Worm (Caenorhabditis elegans): Measurements from ENCODE around the gene gpn-1.

Gene gpn-1

ce11 chrX:15650428-15650827 is 31.1 kb upstream of the gpn-1 start:
- TF ChIP-seq hlh-17 (GFP tag; optimal IDR thresholded peaks at IDR 0.05; ENCODE audit: borderline replicate concordance), result peak; percentile 10
- no peak for TF ChIP-seq lsy-2 (tag; optimal IDR thresholded peaks at IDR 0.05)
- no peak for TF ChIP-seq mdl-1 (tag; optimal IDR thresholded peaks at IDR 0.05)
- TF ChIP-seq snpc-4 (tag; optimal IDR thresholded peaks at IDR 0.05), result peak; percentile 41
- TF ChIP-seq dpl-1 (GFP tag; optimal IDR thresholded peaks at IDR 0.05), result no peak
- TF ChIP-seq egl-13 (tag; optimal IDR thresholded peaks at IDR 0.05), result no peak
- TF ChIP-seq ceh-63 (GFP tag; optimal IDR thresholded peaks at IDR 0.05), result no peak
- no peak for TF ChIP-seq C16A3.4 (tag; optimal IDR thresholded peaks at IDR 0.05)
- TF ChIP-seq lin-35 (GFP tag; optimal IDR thresholded peaks at IDR 0.05), result no peak

- TF ChIP-seq ceh-8 (GFP tag; optimal IDR thresholded peaks at IDR 0.05) (peak; percentile 60), tlp-1 (tag; optimal IDR thresholded peaks at IDR 0.05) (no peak), ceh-88 (GFP tag; IDR thresholded peaks at IDR 0.05) (no peak), hlh-4 (tag; optimal IDR thresholded peaks at IDR 0.05) (no peak), ceh-63 (GFP tag; optimal IDR thresholded peaks at IDR 0.05) (peak; percentile 53), lin-14 (GFP tag; optimal IDR thresholded peaks at IDR 0.05) (peak; percentile 21)
These were observed 30.5 kb upstream of the gpn-1 start, which contains the start of gene F59D12.3 for ce11 chrX:15650919-15651420. Gene F59D12.3, minus strand, starts transcription at chrX:15650969.

- TF ChIP-seq snu-23 (GFP tag; optimal IDR thresholded peaks at IDR 0.05) (peak; percentile 2), ceh-8 (GFP tag; optimal IDR thresholded peaks at IDR 0.05) (peak; percentile 71), fkh-8 (tag; optimal IDR thresholded peaks at IDR 0.05) (peak; percentile 47), ceh-82 (tag; optimal IDR thresholded peaks at IDR 0.05) (peak in 1 of 3 experiments; percentile 12), tlp-1 (tag; optimal IDR thresholded peaks at IDR 0.05) (no peak), nhr-85 (tag) (peak; percentile 43), egl-13 (tag; optimal IDR thresholded peaks at IDR 0.05) (peak; percentile 4), C04F5.9 (tag; optimal IDR thresholded peaks at IDR 0.05) (no peak), lin-14 (GFP tag; optimal IDR thresholded peaks at IDR 0.05) (peak; percentile 76), mab-9 (GFP tag; IDR thresholded peaks at IDR 0.05) (peak; percentile 43; the same call in 1 of the 2 replicates), nhr-237 (tag; optimal IDR thresholded peaks at IDR 0.05) (no peak), lsy-2 (tag; optimal IDR thresholded peaks at IDR 0.05) (peak in 1 of 2 experiments; percentile 3), nhr-71 (tag; optimal IDR thresholded peaks at IDR 0.05) (peak; percentile 7), dsc-1 (tag; optimal IDR thresholded peaks at IDR 0.05) (peak; percentile 5)
These were observed 28.3 kb upstream of the gpn-1 start for ce11 chrX:15653196-15653595.

- no peak for TF ChIP-seq nhr-85 (tag)
- no peak for TF ChIP-seq ceh-63 (GFP tag; optimal IDR thresholded peaks at IDR 0.05)
- no peak for TF ChIP-seq efl-3 (GFP tag; optimal IDR thresholded peaks at IDR 0.05)
- no peak for TF ChIP-seq sup-37 (GFP tag; optimal IDR thresholded peaks at IDR 0.05)
- no peak for TF ChIP-seq grh-1 (GFP tag; IDR thresholded peaks at IDR 0.05)
- no peak for TF ChIP-seq dsc-1 (tag; optimal IDR thresholded peaks at IDR 0.05)
- no peak for TF ChIP-seq egl-27 (tag; optimal IDR thresholded peaks at IDR 0.05)
- no peak for TF ChIP-seq elt-2 (tag; optimal IDR thresholded peaks at IDR 0.05)
These were observed 26.5 kb upstream of the gpn-1 start for ce11 chrX:15654969-15655368.

- TF ChIP-seq fkh-4 (tag; optimal IDR thresholded peaks at IDR 0.05; ENCODE audit: borderline replicate concordance) (peak; percentile 0), ama-1 (optimal IDR thresholded peaks at IDR 0.05) (no peak), tlp-1 (tag; optimal IDR thresholded peaks at IDR 0.05) (no peak), mdl-1 (tag; optimal IDR thresholded peaks at IDR 0.05) (no peak), pax-3 (tag; optimal IDR thresholded peaks at IDR 0.05) (peak; percentile 59), sox-4 (tag; optimal IDR thresholded peaks at IDR 0.05) (peak; percentile 23), dsc-1 (tag; optimal IDR thresholded peaks at IDR 0.05) (peak; percentile 90)
These were observed 25.9 kb upstream of the gpn-1 start for ce11 chrX:15655623-15656022.
